Fruit fly (Drosophila melanogaster) whole organism, embryonic: ENCODE measurements around the gene CG43120.

Experiments used
- B-H1 ChIP-seq: fragments of 200-800 bp; sonication (Bioruptor generic); IDR thresholded peaks from 3 replicates; pipeline ENCODE4 v1.3.6; 2022; ENCODE audit warnings: missing biosample characterization, missing genetic modification characterization
- Bdp1 ChIP-seq: fragments of 200-800 bp; sonication (Bioruptor generic); optimal IDR thresholded peaks from 3 replicates; lab custom pipeline; 2016; ENCODE audit warnings: missing biosample characterization, missing genetic modification characterization
- C15 ChIP-seq: fragments of 200-800 bp; sonication (Bioruptor generic); IDR thresholded peaks from 3 replicates; pipeline ENCODE4 v1.3.6; 2022; ENCODE audit warnings: missing biosample characterization, missing genetic modification characterization
- CG10209 ChIP-seq: fragments of 200-800 bp; sonication (Bioruptor generic); optimal IDR thresholded peaks from 3 replicates; lab custom pipeline; 2017; ENCODE audit warnings: missing biosample characterization, mild to moderate bottlenecking, missing genetic modification characterization, missing genetic modification reagents
- CG10274 ChIP-seq: fragments of 200-800 bp; sonication (Bioruptor generic); optimal IDR thresholded peaks from 3 replicates; lab custom pipeline; 2017; ENCODE audit warnings: missing biosample characterization, mild to moderate bottlenecking, missing genetic modification characterization
- CG10543 ChIP-seq: fragments of 200-800 bp; sonication (Bioruptor generic); optimal IDR thresholded peaks from 3 replicates; lab custom pipeline; 2017; ENCODE audit warnings: missing biosample characterization, mild to moderate bottlenecking, missing genetic modification characterization, moderate library complexity
- CG10979 ChIP-seq: fragments of 200-800 bp; sonication (Bioruptor generic); optimal IDR thresholded peaks from 2 replicates; lab custom pipeline; 2018; ENCODE audit warnings: missing biosample characterization, mild to moderate bottlenecking, missing genetic modification characterization, moderate library complexity
- CG11504 ChIP-seq: fragments of 200-800 bp; sonication (Bioruptor generic); optimal IDR thresholded peaks from 3 replicates; lab custom pipeline; 2019; ENCODE audit warnings: missing biosample characterization, mild to moderate bottlenecking, missing genetic modification characterization, moderate library complexity
- CG11696 ChIP-seq: fragments of 200-800 bp; sonication (Bioruptor generic); IDR thresholded peaks from 2 replicates; pipeline ENCODE4 v1.3.6; 2022; ENCODE audit warnings: missing biosample characterization, missing genetic modification characterization
- CG12071 ChIP-seq: fragments of 200-800 bp; sonication (Bioruptor generic); optimal IDR thresholded peaks from 3 replicates; lab custom pipeline; 2018; ENCODE audit warnings: missing biosample characterization, mild to moderate bottlenecking, missing genetic modification characterization
- CG12219 ChIP-seq: fragments of 200-800 bp; sonication (Bioruptor generic); optimal IDR thresholded peaks from 3 replicates; lab custom pipeline; 2018; ENCODE audit warnings: missing biosample characterization, mild to moderate bottlenecking, missing genetic modification characterization
- CG13424 ChIP-seq: fragments of 200-800 bp; sonication (Bioruptor generic); optimal IDR thresholded peaks from 2 replicates; lab custom pipeline; 2019; ENCODE audit warnings: missing biosample characterization, mild to moderate bottlenecking, missing genetic modification characterization, moderate library complexity
- CG13624 ChIP-seq: fragments of 200-800 bp; sonication (Bioruptor generic); optimal IDR thresholded peaks from 2 replicates; lab custom pipeline; 2016; ENCODE audit warnings: missing biosample characterization, missing genetic modification characterization
- CG14441 ChIP-seq: fragments of 200-800 bp; sonication (Bioruptor generic); IDR thresholded peaks from 2 replicates; pipeline ENCODE4 v1.3.6; 2022; ENCODE audit warnings: missing biosample characterization, missing genetic modification characterization
- CG14667 ChIP-seq: fragments of 200-800 bp; sonication (Bioruptor generic); IDR thresholded peaks from 2 replicates; pipeline ENCODE4 v1.3.6; 2022; ENCODE audit warnings: missing biosample characterization, missing genetic modification characterization
- CG1529 ChIP-seq: fragments of 200-800 bp; sonication (Bioruptor generic); optimal IDR thresholded peaks from 3 replicates; lab custom pipeline; 2018; ENCODE audit warnings: missing biosample characterization, missing genetic modification characterization
- CG1603 ChIP-seq: fragments of 200-800 bp; sonication (Bioruptor generic); optimal IDR thresholded peaks from 2 replicates; lab custom pipeline; 2019; ENCODE audit warnings: missing biosample characterization, mild to moderate bottlenecking, missing genetic modification characterization, moderate library complexity
- CG17568 ChIP-seq: fragments of 200-800 bp; sonication (Bioruptor generic); optimal IDR thresholded peaks from 2 replicates; lab custom pipeline; 2018; ENCODE audit warnings: missing biosample characterization, mild to moderate bottlenecking, missing genetic modification characterization, moderate library complexity
- CG17912 ChIP-seq: fragments of 200-800 bp; sonication (Bioruptor generic); optimal IDR thresholded peaks from 2 replicates; lab custom pipeline; 2018; ENCODE audit warnings: missing biosample characterization, mild to moderate bottlenecking, missing genetic modification characterization
- CG2889 ChIP-seq: fragments of 200-800 bp; sonication (Bioruptor generic); IDR thresholded peaks from 3 replicates; pipeline ENCODE4 v1.3.6; 2022; ENCODE audit warnings: missing biosample characterization, missing genetic modification characterization
- CG34224 ChIP-seq: fragments of 200-800 bp; sonication (Bioruptor generic); IDR thresholded peaks from 3 replicates; pipeline ENCODE4 v1.3.6; 2022; ENCODE audit warnings: missing biosample characterization, missing genetic modification characterization; ENCODE audit not compliant: partially characterized antibody
- CG4328 ChIP-seq: fragments of 200-800 bp; sonication (Bioruptor generic); optimal IDR thresholded peaks from 3 replicates; lab custom pipeline; 2017; ENCODE audit warnings: missing biosample characterization, missing genetic modification reagents, missing genetic modification characterization
- CG4424 ChIP-seq: fragments of 200-800 bp; sonication (Bioruptor generic); optimal IDR thresholded peaks from 3 replicates; lab custom pipeline; 2016; ENCODE audit warnings: missing biosample characterization, missing genetic modification characterization
- CG4707 ChIP-seq: fragments of 200-800 bp; sonication (Bioruptor generic); optimal IDR thresholded peaks from 2 replicates; lab custom pipeline; 2018; ENCODE audit warnings: missing biosample characterization, mild to moderate bottlenecking, missing genetic modification characterization, moderate library complexity
- CG6813 ChIP-seq: fragments of 200-800 bp; sonication (Bioruptor generic); optimal IDR thresholded peaks from 2 replicates; lab custom pipeline; 2017; ENCODE audit warnings: missing biosample characterization, missing genetic modification characterization, mild to moderate bottlenecking, moderate library complexity, missing genetic modification reagents
- Doc2 ChIP-seq: fragments of 200-800 bp; sonication (Bioruptor generic); IDR thresholded peaks from 2 replicates; pipeline ENCODE4 v1.3.6; 2022; ENCODE audit warnings: missing biosample characterization, missing genetic modification characterization
- Doc3 ChIP-seq: fragments of 200-800 bp; sonication (Bioruptor generic); IDR thresholded peaks from 3 replicates; pipeline ENCODE4 v1.3.6; 2022; ENCODE audit warnings: missing biosample characterization, missing genetic modification characterization; ENCODE audit not compliant: partially characterized antibody
- Drgx ChIP-seq: fragments of 200-800 bp; sonication (Bioruptor generic); IDR thresholded peaks from 2 replicates; pipeline ENCODE4 v1.3.6; 2022; ENCODE audit warnings: missing biosample characterization, missing genetic modification characterization
- Ets97D ChIP-seq: fragments of 200-800 bp; sonication (Bioruptor generic); optimal IDR thresholded peaks from 3 replicates; lab custom pipeline; 2016; ENCODE audit warnings: missing biosample characterization, missing genetic modification characterization
- Oli ChIP-seq: fragments of 200-800 bp; sonication (Bioruptor generic); optimal IDR thresholded peaks from 2 replicates; lab custom pipeline; 2018; ENCODE audit warnings: missing biosample characterization, mild to moderate bottlenecking, missing genetic modification characterization, moderate library complexity
- Poxn ChIP-seq: fragments of 200-800 bp; sonication (Bioruptor generic); IDR thresholded peaks from 2 replicates; pipeline ENCODE4 v1.3.6; 2022; ENCODE audit warnings: missing biosample characterization, missing genetic modification characterization
- Xrp1 ChIP-seq: fragments of 200-800 bp; sonication (Bioruptor generic); IDR thresholded peaks from 2 replicates; pipeline ENCODE4 v1.3.6; 2022; ENCODE audit warnings: missing biosample characterization, missing genetic modification characterization
- ato ChIP-seq: fragments of 200-800 bp; sonication (Bioruptor generic); IDR thresholded peaks from 2 replicates; pipeline ENCODE4 v1.3.6; 2022; ENCODE audit warnings: missing biosample characterization, missing genetic modification characterization; ENCODE audit not compliant: partially characterized antibody
- bab2 ChIP-seq: fragments of 200-800 bp; sonication (Bioruptor generic); optimal IDR thresholded peaks from 2 replicates; lab custom pipeline; 2016; ENCODE audit warnings: missing biosample characterization, missing genetic modification characterization
- croc ChIP-seq: fragments of 200-800 bp; sonication (Bioruptor generic); conservative IDR thresholded peaks from 3 replicates; pipeline ENCODE4 v1.3.6; 2022; ENCODE audit warnings: missing biosample characterization, missing genetic modification characterization
- crol ChIP-seq: fragments of 200-800 bp; sonication (Bioruptor generic); IDR thresholded peaks from 2 replicates; pipeline ENCODE4 v1.3.6; 2022; ENCODE audit warnings: missing biosample characterization, missing genetic modification characterization
- dimm ChIP-seq: fragments of 200-800 bp; sonication (Bioruptor generic); IDR thresholded peaks from 2 replicates; pipeline ENCODE4 v1.3.6; 2022; ENCODE audit warnings: missing biosample characterization, missing genetic modification characterization
- en ChIP-seq: fragments of 200-800 bp; sonication (Bioruptor generic); optimal IDR thresholded peaks from 2 replicates; lab custom pipeline; 2016; ENCODE audit warnings: missing biosample characterization, missing genetic modification characterization
- gce ChIP-seq: fragments of 200-800 bp; sonication (Bioruptor generic); IDR thresholded peaks from 3 replicates; pipeline ENCODE4 v1.3.6; 2022; ENCODE audit warnings: missing biosample characterization, missing genetic modification characterization
- gfzf ChIP-seq: fragments of 200-800 bp; sonication (Bioruptor generic); optimal IDR thresholded peaks from 2 replicates; lab custom pipeline; 2016; ENCODE audit warnings: missing biosample characterization, mild to moderate bottlenecking, missing genetic modification characterization, moderate library complexity
- ken ChIP-seq: fragments of 200-800 bp; sonication (Bioruptor generic); IDR thresholded peaks from 3 replicates; pipeline ENCODE4 v1.3.6; 2022; ENCODE audit warnings: missing biosample characterization, missing genetic modification characterization
- pho ChIP-seq: fragments of 200-800 bp; sonication (Bioruptor generic); optimal IDR thresholded peaks from 2 replicates; lab custom pipeline; 2016; ENCODE audit warnings: missing biosample characterization, missing genetic modification characterization
- prd ChIP-seq, 3 experiments: fragments of >200 bp in 2 of 3; fragments of 200-800 bp in 1 of 3; sonication (Bioruptor generic) in 1 of 3; optimal IDR thresholded peaks in 2 of 3; IDR thresholded peaks in 1 of 3; 2 replicates in 2 of 3; 3 replicates in 1 of 3; pipeline versions ENCODE4 v1.3.6 to Lab custom; 2017 to 2022; ENCODE audit warnings: missing biosample characterization in 1 of 3, missing genetic modification characterization in 1 of 3
- run ChIP-seq: fragments of 200-800 bp; sonication (Bioruptor generic); optimal IDR thresholded peaks from 3 replicates; lab custom pipeline; 2018; ENCODE audit warnings: missing biosample characterization, mild to moderate bottlenecking, missing genetic modification characterization
- sd ChIP-seq: fragments of 200-800 bp; sonication (Bioruptor generic); optimal IDR thresholded peaks from 3 replicates; lab custom pipeline; 2018; ENCODE audit warnings: missing biosample characterization, mild to moderate bottlenecking, missing genetic modification characterization, moderate library complexity
- sens-2 ChIP-seq: fragments of 200-800 bp; sonication (Bioruptor generic); IDR thresholded peaks from 2 replicates; pipeline ENCODE4 v1.3.6; 2022; ENCODE audit warnings: missing biosample characterization, missing genetic modification characterization
- tx ChIP-seq: fragments of 200-800 bp; sonication (Bioruptor generic); optimal IDR thresholded peaks from 2 replicates; lab custom pipeline; 2016; ENCODE audit warnings: missing biosample characterization, missing genetic modification characterization
- unc-4 ChIP-seq: fragments of 200-800 bp; sonication (Bioruptor generic); IDR thresholded peaks from 2 replicates; pipeline ENCODE4 v1.3.6; 2022; ENCODE audit warnings: missing biosample characterization, missing genetic modification characterization; ENCODE audit not compliant: partially characterized antibody
- zfh1 ChIP-seq: fragments of 200-800 bp; sonication (Bioruptor generic); IDR thresholded peaks from 3 replicates; pipeline ENCODE4 v1.3.6; 2022; ENCODE audit warnings: missing biosample characterization, missing genetic modification characterization

The CG43120 gene

dm6 chr3L:14410146-14410676, 28.5 kb downstream of the CG43120 start, which contains the start of gene CG3919 (continued):
- TF ChIP-seq CG12071 (GFP tag; lab: Kevin White, UChicago) (no peak), CG10209 (GFP tag; lab: Kevin White, UChicago) (peak; percentile 61), CG4328 (GFP tag; lab: Kevin White, UChicago) (peak; percentile 42), CG14441 (no peak), gce (GFP tag; lab: Robert Waterston, UW) (peak; percentile 69; the same call in 2 of the 3 replicates), ken (GFP tag; lab: Robert Waterston, UW) (peak; percentile 77), Poxn (GFP tag; lab: Robert Waterston, UW) (no peak), CG4707 (GFP tag; lab: Kevin White, UChicago) (no peak), Xrp1 (GFP tag; lab: Robert Waterston, UW) (peak; percentile 76), run (tag; lab: Kevin White, UChicago) (no peak), Drgx (peak; percentile 73), CG11696 (GFP tag; lab: Robert Waterston, UW) (no peak), CG10274 (no peak), tx (GFP tag; lab: Kevin White, UChicago) (no peak), bab2 (GFP tag; lab: Kevin White, UChicago) (peak; percentile 64), CG17912 (no peak), C15 (no peak), CG1529 (peak; percentile 49), CG13424 (peak; percentile 75), Doc3 (0 out of 3 replicates have a peak, but pooled peaks have one; percentile 8), Doc2 (GFP tag; lab: Robert Waterston, UW) (no peak), Bdp1 (GFP tag; lab: Kevin White, UChicago) (peak; percentile 3), Ets97D (GFP tag; lab: Kevin White, UChicago) (peak; percentile 40), B-H1 (no peak), en (no peak), pho (GFP tag; lab: Kevin White, UChicago) (no peak), sens-2 (GFP tag; lab: Robert Waterston, UW) (0 out of 2 replicates have a peak, but pooled peaks have one; percentile 24), crol (GFP tag; lab: Robert Waterston, UW) (no peak), CG10979 (tag; lab: Kevin White, UChicago) (peak; percentile 46), CG14667 (peak; percentile 35), CG10543 (peak; percentile 36), CG34224 (GFP tag; lab: Robert Waterston, UW) (no peak), CG13624 (no peak), prd (optimal IDR thresholded peaks at IDR 0.05; lab: Kevin White, UChicago) (no peak), prd (GFP tag; IDR thresholded peaks at IDR 0.05; lab: Robert Waterston, UW) (peak; percentile 71; the same call in 2 of the 3 replicates), unc-4 (GFP tag; lab: Robert Waterston, UW) (no peak), CG4424 (GFP tag; lab: Kevin White, UChicago) (peak; percentile 4), ato (GFP tag; lab: Robert Waterston, UW) (0 out of 2 replicates have a peak, but pooled peaks have one; percentile 10), gfzf (no peak), CG11504 (tag; lab: Kevin White, UChicago) (peak; percentile 53), CG2889 (no peak), Oli (tag; lab: Kevin White, UChicago) (peak; percentile 59), dimm (no peak), croc (GFP tag; lab: Robert Waterston, UW) (peak; percentile 42; the same call in 1 of the 3 replicates), CG1603 (tag; lab: Kevin White, UChicago) (peak; percentile 61), CG6813 (GFP tag; lab: Kevin White, UChicago) (peak; percentile 26), CG12219 (GFP tag; lab: Kevin White, UChicago) (peak; percentile 11), CG17568 (GFP tag; lab: Kevin White, UChicago) (no peak), sd (tag; lab: Kevin White, UChicago) (no peak), zfh1 (GFP tag; lab: Robert Waterston, UW) (peak; percentile 70; the same call in 2 of the 3 replicates)
